Fruit fly (Drosophila melanogaster) whole organism, larva: ENCODE measurements around the gene Dlic.

Source experiments
- noc ChIP-seq: fragments of 200-800 bp; sonication (Bioruptor generic); optimal IDR thresholded peaks from 3 replicates; lab custom pipeline; 2019; ENCODE audit warnings: missing biosample characterization, mild to moderate bottlenecking, missing genetic modification characterization, moderate library complexity

Dlic gene

dm6 chrX:11153826-11154510, at the start of gene Dlic, which contains the start of gene rtv:
Gene Dlic, plus strand, starts transcription at chrX:11154421.
Gene rtv, minus strand, starts transcription at chrX:11153990.
- no peak for TF ChIP-seq noc (tag; lab: Kevin White, UChicago)

DNA sequence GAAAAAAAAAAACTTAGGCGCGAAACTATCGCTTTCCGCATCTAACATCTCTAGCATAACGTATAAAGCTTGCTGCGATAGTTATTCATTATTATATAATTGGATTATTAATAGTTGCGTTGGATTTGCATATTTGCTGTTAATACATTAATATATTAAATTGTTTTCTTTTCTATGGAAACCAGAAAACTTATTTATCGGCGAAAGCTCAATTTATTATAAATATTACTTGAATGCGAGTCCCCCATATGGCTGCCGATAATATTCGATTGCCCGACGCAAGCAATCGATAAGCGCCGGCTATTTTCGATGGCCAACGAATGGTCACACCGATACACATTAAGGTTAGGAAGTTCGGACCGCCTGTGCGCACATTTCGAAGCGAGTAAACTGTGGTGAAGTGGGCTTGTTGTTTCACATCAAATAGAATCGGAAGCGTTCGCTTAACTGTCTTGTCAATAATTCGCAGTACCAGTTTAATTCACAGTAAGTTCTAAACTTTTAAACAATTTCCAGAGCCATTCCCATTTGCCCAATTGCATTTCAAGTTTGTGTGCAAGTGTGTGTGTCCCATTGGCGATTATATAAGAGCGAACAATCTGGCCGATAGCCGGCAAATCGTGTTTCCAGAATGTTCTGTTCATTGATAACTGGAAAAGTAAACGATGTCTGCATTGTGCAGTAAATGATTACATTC, 45.9 kb upstream of the Dlic start, which contains the start of gene Hsp60A:
Hsp60A (plus strand) TSS at position 335 of the 697 bp plus-strand sequence.
- peak; percentile 1 for TF ChIP-seq noc (tag; lab: Kevin White, UChicago)

DNA sequence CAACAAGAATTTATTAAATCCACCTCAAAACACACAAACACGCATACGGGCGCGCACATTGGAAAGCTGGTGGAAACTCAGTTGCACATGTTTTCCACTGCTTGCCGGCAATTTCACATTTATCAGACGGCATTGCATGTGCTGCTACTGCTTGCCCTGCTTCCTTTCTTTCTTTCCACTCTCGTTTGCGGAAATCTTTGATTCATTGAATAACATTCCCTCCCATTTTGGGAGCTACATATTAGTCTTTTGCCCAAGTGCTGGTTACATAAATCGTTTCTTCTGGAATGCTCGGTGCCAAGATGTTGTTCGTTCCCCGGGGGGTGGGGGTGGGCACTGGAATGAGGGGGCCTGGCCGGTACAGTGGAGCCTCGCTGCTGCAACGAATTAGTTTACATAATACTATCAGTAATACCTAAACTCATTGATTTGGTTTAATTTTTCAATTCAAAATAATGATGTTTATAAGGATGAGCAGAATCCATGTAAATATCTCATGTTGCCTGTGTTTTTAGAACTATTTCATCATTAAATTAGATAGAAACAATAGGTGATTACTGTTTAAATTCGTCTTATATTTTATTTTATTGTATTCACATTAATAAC, 45.3 kb upstream of the Dlic start:
- TF ChIP-seq noc (tag; lab: Kevin White, UChicago): no peak

- no peak for TF ChIP-seq noc (tag; lab: Kevin White, UChicago)
Measured at dm6 chrX:11109670-11110069, 44.6 kb upstream of the Dlic start.

DNA sequence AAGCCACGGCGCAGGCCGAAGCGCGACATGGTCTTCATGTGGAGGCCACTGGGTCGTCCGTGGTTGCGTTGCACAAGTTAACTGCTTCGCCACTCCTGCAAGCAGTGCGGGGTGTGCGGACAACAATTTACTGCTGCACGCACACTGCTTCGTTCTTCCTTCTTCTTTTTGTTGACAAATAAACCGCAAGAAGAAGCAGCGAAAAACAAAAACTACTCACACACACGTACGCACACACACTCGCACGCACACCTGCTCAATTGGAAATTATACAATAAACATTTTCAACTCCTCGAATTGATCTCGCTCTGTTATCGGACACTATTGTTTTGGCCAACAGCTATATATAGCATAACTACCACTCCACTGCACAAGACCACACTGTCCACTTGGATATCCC, 30.7 kb upstream of the Dlic start:
- TF ChIP-seq noc (tag; lab: Kevin White, UChicago): no peak

- no peak for TF ChIP-seq noc (tag; lab: Kevin White, UChicago)
Measured at dm6 chrX:11124126-11124748, 30.0 kb upstream of the Dlic start, which contains the start of gene CG11122. Gene CG11122, minus strand, starts transcription at chrX:11124726.

dm6 chrX:11124749-11125508, 29.3 kb upstream of the Dlic start, which contains the start of gene Rpt3:
Gene Rpt3, plus strand, starts transcription at chrX:11125101.
- TF ChIP-seq noc (tag; lab: Kevin White, UChicago): no peak

- no peak for TF ChIP-seq noc (tag; lab: Kevin White, UChicago)
Measured at dm6 chrX:11128828-11129227, 25.4 kb upstream of the Dlic start, which contains the start of gene SrpRalpha. Gene SrpRalpha, minus strand, starts transcription at chrX:11129087.

dm6 chrX:11132312-11132711, 21.9 kb upstream of the Dlic start, which contains the start of gene CG44385:
Gene CG44385, minus strand, starts transcription at chrX:11132412.
- no peak for TF ChIP-seq noc (tag; lab: Kevin White, UChicago)

- TF ChIP-seq noc (tag; lab: Kevin White, UChicago): peak; percentile 3
Measured at dm6 chrX:11135840-11136586, 18.2 kb upstream of the Dlic start.

- TF ChIP-seq noc (tag; lab: Kevin White, UChicago): no peak
Measured at dm6 chrX:11136587-11137512, 17.4 kb upstream of the Dlic start, which contains the start of gene Klp10A. Gene Klp10A, minus strand, starts transcription at chrX:11137118.

DNA sequence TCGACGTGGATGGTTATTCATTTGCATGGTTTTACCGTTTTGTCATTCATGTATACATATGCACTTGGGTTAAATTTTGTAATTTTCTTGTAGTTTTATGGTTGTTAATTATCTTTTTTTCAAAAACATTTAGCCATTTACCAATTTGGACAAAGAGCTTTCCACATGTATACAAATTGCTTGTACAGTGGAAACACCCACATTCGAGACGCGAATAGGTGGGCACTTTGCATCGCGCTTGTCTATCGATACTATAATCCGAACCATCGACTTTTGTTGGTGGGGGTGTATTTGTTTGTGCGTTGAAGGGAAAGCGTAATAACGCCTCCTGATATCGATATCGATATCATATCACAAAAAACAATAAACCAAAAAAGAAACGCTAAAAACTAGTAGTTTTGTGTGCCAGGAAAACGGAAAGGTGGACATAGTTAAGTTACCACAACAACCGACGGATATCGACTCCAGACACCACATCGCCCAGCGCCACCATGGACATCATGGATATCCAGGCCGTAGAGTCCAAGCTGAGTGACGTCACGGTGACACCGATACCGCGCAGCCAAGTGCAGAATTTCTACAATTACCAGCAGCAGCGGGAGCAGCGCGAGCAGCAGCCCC, 16.5 kb upstream of the Dlic start, which contains the start of gene CDK2AP1:
CDK2AP1 (plus strand) TSS at position 294 of the 621 bp plus-strand sequence.
- TF ChIP-seq noc (tag; lab: Kevin White, UChicago): no peak
